Worm (Caenorhabditis elegans) whole organism, mixed stage, embryonic: ENCODE results near the gene twk-7.

ENCODE experiments used
- M03D4.4 ChIP-seq: sonication (generic microtip); optimal IDR thresholded peaks from 2 replicates; lab custom pipeline; 2017; ENCODE audit warnings: mild to moderate bottlenecking, missing genetic modification characterization, missing compliant biosample characterization
- bed-3 ChIP-seq: fragments of 200-800 bp; sonication (Bioruptor generic); optimal IDR thresholded peaks from 3 replicates; lab custom pipeline; 2018; ENCODE audit warnings: mild to moderate bottlenecking, missing genetic modification characterization, moderate library complexity, missing compliant biosample characterization
- blmp-1 ChIP-seq: fragments of 150-350 bp; optimal IDR thresholded peaks from 2 replicates; lab custom pipeline; 2014; ENCODE audit warnings: missing biosample characterization, missing genetic modification characterization
- ceh-43 ChIP-seq: fragments of 200-800 bp; sonication (Bioruptor generic); optimal IDR thresholded peaks from 2 replicates; lab custom pipeline; 2018; ENCODE audit warnings: mild to moderate bottlenecking, missing genetic modification characterization, moderate library complexity, missing compliant biosample characterization
- ceh-83 ChIP-seq: fragments of 200-800 bp; sonication (Bioruptor generic); optimal IDR thresholded peaks from 2 replicates; lab custom pipeline; 2018; ENCODE audit warnings: mild to moderate bottlenecking, missing genetic modification characterization, missing compliant biosample characterization
- ces-1 ChIP-seq: fragments of 150-350 bp; optimal IDR thresholded peaks from 2 replicates; lab custom pipeline; 2014; ENCODE audit warnings: missing biosample characterization, missing genetic modification reagents, missing genetic modification characterization
- cnd-1 ChIP-seq: fragments of 200-800 bp; sonication (Bioruptor generic); optimal IDR thresholded peaks from 2 replicates; lab custom pipeline; 2018; ENCODE audit warnings: mild to moderate bottlenecking, missing genetic modification characterization, missing compliant biosample characterization
- elt-3 ChIP-seq: fragments of 150-350 bp; optimal IDR thresholded peaks from 2 replicates; lab custom pipeline; 2014; ENCODE audit warnings: missing biosample characterization, missing genetic modification characterization
- flh-1 ChIP-seq: fragments of 200-800 bp; sonication (Bioruptor generic); optimal IDR thresholded peaks from 2 replicates; lab custom pipeline; 2018; ENCODE audit warnings: mild to moderate bottlenecking, missing genetic modification characterization, moderate library complexity, missing compliant biosample characterization
- hlh-1 ChIP-seq: fragments of 150-350 bp; optimal IDR thresholded peaks from 2 replicates; lab custom pipeline; 2014; ENCODE audit warnings: missing biosample characterization, missing genetic modification reagents, missing genetic modification characterization
- lin-13 ChIP-seq: fragments of 150-350 bp; optimal IDR thresholded peaks from 2 replicates; lab custom pipeline; 2014; ENCODE audit warnings: missing biosample characterization, missing genetic modification characterization
- lsy-2 ChIP-seq: fragments of 150-350 bp; optimal IDR thresholded peaks from 2 replicates; lab custom pipeline; 2014; ENCODE audit warnings: missing biosample characterization, missing genetic modification characterization
- mab-5 ChIP-seq: fragments of 150-350 bp; optimal IDR thresholded peaks from 2 replicates; lab custom pipeline; 2014; ENCODE audit warnings: missing biosample characterization, missing genetic modification characterization
- mep-1 ChIP-seq: fragments of 150-350 bp; optimal IDR thresholded peaks from 2 replicates; lab custom pipeline; 2017; ENCODE audit warnings: missing biosample characterization, missing genetic modification reagents, missing genetic modification characterization, inconsistent platforms
- mls-2 ChIP-seq: sonication (generic microtip); optimal IDR thresholded peaks from 2 replicates; lab custom pipeline; 2016; ENCODE audit warnings: mild to moderate bottlenecking, missing genetic modification characterization, moderate library complexity, missing compliant biosample characterization
- nhr-12 ChIP-seq: fragments of 150-350 bp; optimal IDR thresholded peaks from 2 replicates; lab custom pipeline; 2014; ENCODE audit warnings: missing biosample characterization, missing genetic modification characterization
- nhr-237 ChIP-seq: fragments of 150-350 bp; optimal IDR thresholded peaks from 2 replicates; lab custom pipeline; 2014; ENCODE audit warnings: missing biosample characterization, missing genetic modification characterization
- nhr-76 ChIP-seq: sonication (generic microtip); optimal IDR thresholded peaks from 2 replicates; lab custom pipeline; 2017; ENCODE audit warnings: missing biosample characterization, missing genetic modification characterization
- sem-2 ChIP-seq: fragments of 200-800 bp; sonication (Bioruptor generic); optimal IDR thresholded peaks from 2 replicates; lab custom pipeline; 2018; ENCODE audit warnings: mild to moderate bottlenecking, missing genetic modification characterization, missing compliant biosample characterization
- snpc-4 ChIP-seq: fragments of 150-350 bp; optimal IDR thresholded peaks from 2 replicates; lab custom pipeline; 2014; ENCODE audit warnings: missing biosample characterization, missing genetic modification characterization
- sptf-1 ChIP-seq: sonication (generic microtip); optimal IDR thresholded peaks from 2 replicates; lab custom pipeline; 2017; ENCODE audit warnings: mild to moderate bottlenecking, missing genetic modification characterization, moderate library complexity, missing compliant biosample characterization
- tbx-8 ChIP-seq: fragments of 200-800 bp; sonication (Bioruptor generic); optimal IDR thresholded peaks from 2 replicates; lab custom pipeline; 2018; ENCODE audit warnings: mild to moderate bottlenecking, missing genetic modification characterization, moderate library complexity, missing compliant biosample characterization
- unc-120 ChIP-seq: sonication (generic microtip); optimal IDR thresholded peaks from 2 replicates; lab custom pipeline; 2017; ENCODE audit warnings: missing genetic modification characterization, missing compliant biosample characterization; ENCODE audit not compliant: poor library complexity, severe bottlenecking
- unc-62 ChIP-seq: fragments of 150-350 bp; optimal IDR thresholded peaks from 2 replicates; lab custom pipeline; 2014; ENCODE audit warnings: missing biosample characterization, missing genetic modification reagents, missing genetic modification characterization
- zip-8 ChIP-seq: fragments of 150-350 bp; optimal IDR thresholded peaks from 2 replicates; lab custom pipeline; 2014; ENCODE audit warnings: missing biosample characterization, missing genetic modification characterization
- ztf-11 ChIP-seq: fragments of 150-350 bp; optimal IDR thresholded peaks from 2 replicates; lab custom pipeline; 2014; ENCODE audit warnings: missing biosample characterization, missing genetic modification characterization

The twk-7 gene

ce11 chrIII:8674980-8675485, 31.5 kb upstream of the twk-7 start, which contains the start of gene pgl-2:
Gene pgl-2, minus strand, starts transcription at chrIII:8675435.
- no peak for TF ChIP-seq nhr-76
- TF ChIP-seq unc-120 (tag; lab: Kevin White, UChicago) = no peak
- TF ChIP-seq tbx-8 (GFP tag; lab: Kevin White, UChicago) = no peak
- no peak for TF ChIP-seq ztf-11 (tag; lab: Kevin White, UChicago)
- no peak for TF ChIP-seq zip-8 (tag; lab: Kevin White, UChicago)
- TF ChIP-seq blmp-1 = no peak

ce11 chrIII:8668717-8669116, 25.2 kb upstream of the twk-7 start:
- no peak for TF ChIP-seq lsy-2 (tag; lab: Kevin White, UChicago)
- no peak for TF ChIP-seq flh-1
- no peak for TF ChIP-seq sem-2
- TF ChIP-seq unc-62 (GFP tag; lab: Kevin White, UChicago) = peak; percentile 63
- TF ChIP-seq nhr-12 (tag; lab: Kevin White, UChicago) = no peak
- TF ChIP-seq lin-13 (tag; lab: Kevin White, UChicago) = no peak
- TF ChIP-seq hlh-1 = peak; percentile 4

ce11 chrIII:8667382-8667781, 23.8 kb upstream of the twk-7 start, which contains the start of gene dpy-19:
Gene dpy-19, minus strand, starts transcription at chrIII:8667482.
- no peak for TF ChIP-seq lsy-2 (tag; lab: Kevin White, UChicago)

ce11 chrIII:8664897-8665388, 21.4 kb upstream of the twk-7 start, which contains the start of gene F22B7.1:
Gene F22B7.1, plus strand, starts transcription at chrIII:8665338.
- TF ChIP-seq hlh-1 (no peak), sem-2 (no peak), snpc-4 (no peak), cnd-1 (tag; lab: Kevin White, UChicago) (no peak), mab-5 (tag; lab: Kevin White, UChicago) (no peak), ceh-43 (GFP tag; lab: Kevin White, UChicago) (no peak), mep-1 (tag; lab: Kevin White, UChicago) (no peak), sptf-1 (tag; lab: Kevin White, UChicago) (no peak), mls-2 (no peak), ces-1 (no peak), ceh-83 (GFP tag; lab: Kevin White, UChicago) (no peak), lsy-2 (tag; lab: Kevin White, UChicago) (no peak)

ce11 chrIII:8663143-8663542, 19.6 kb upstream of the twk-7 start:
- no peak for TF ChIP-seq ceh-83 (GFP tag; lab: Kevin White, UChicago)
- no peak for TF ChIP-seq nhr-237
- TF ChIP-seq sem-2 = no peak
- no peak for TF ChIP-seq cnd-1 (tag; lab: Kevin White, UChicago)
- no peak for TF ChIP-seq M03D4.4 (tag; lab: Kevin White, UChicago)
- no peak for TF ChIP-seq hlh-1
- no peak for TF ChIP-seq ztf-11 (tag; lab: Kevin White, UChicago)
- TF ChIP-seq sptf-1 (tag; lab: Kevin White, UChicago) = no peak
- TF ChIP-seq nhr-12 (tag; lab: Kevin White, UChicago) = no peak
- no peak for TF ChIP-seq bed-3
- TF ChIP-seq mep-1 (tag; lab: Kevin White, UChicago) = no peak
- TF ChIP-seq lin-13 (tag; lab: Kevin White, UChicago) = no peak

ce11 chrIII:8658367-8658761, 14.8 kb upstream of the twk-7 start:
- peak; percentile 38 for TF ChIP-seq hlh-1
- peak; percentile 48 for TF ChIP-seq ces-1
- no peak for TF ChIP-seq snpc-4
- no peak for TF ChIP-seq ztf-11 (tag; lab: Kevin White, UChicago)
- TF ChIP-seq unc-120 (tag; lab: Kevin White, UChicago) = peak; percentile 59
- TF ChIP-seq mep-1 (tag; lab: Kevin White, UChicago) = peak; percentile 46
- TF ChIP-seq flh-1 = no peak
- TF ChIP-seq nhr-76 = no peak
- peak; percentile 97 for TF ChIP-seq unc-62 (GFP tag; lab: Kevin White, UChicago)
- no peak for TF ChIP-seq bed-3
- TF ChIP-seq nhr-237 = peak; percentile 43
- TF ChIP-seq elt-3 (tag; lab: Kevin White, UChicago) = peak; percentile 21
- TF ChIP-seq tbx-8 (GFP tag; lab: Kevin White, UChicago) = no peak
